Fruit fly (Drosophila melanogaster) whole organism, embryonic: Measurements from ENCODE around the gene Osi6.
A peak's percentile ranks its signal among the peaks of the same experiment; 100 is the strongest.

Source experiments
- Aef1 ChIP-seq: fragments of 200-800 bp; sonication (Bioruptor generic); IDR thresholded peaks from 3 replicates; pipeline ENCODE4 v1.3.6; 2022; ENCODE audit warnings: missing biosample characterization, missing genetic modification characterization
- Antp ChIP-seq: fragments of 200-800 bp; sonication (Bioruptor generic); optimal IDR thresholded peaks from 3 replicates; lab custom pipeline; 2016; ENCODE audit warnings: missing biosample characterization, missing genetic modification characterization
- Blimp-1 ChIP-seq: fragments of 200-800 bp; sonication (Bioruptor generic); optimal IDR thresholded peaks from 3 replicates; lab custom pipeline; 2018; ENCODE audit warnings: missing biosample characterization, missing genetic modification characterization, mild to moderate bottlenecking, moderate library complexity, missing genetic modification reagents
- CG1024 ChIP-seq: fragments of 200-800 bp; sonication (Bioruptor generic); IDR thresholded peaks from 2 replicates; pipeline ENCODE4 v1.3.6; 2022; ENCODE audit warnings: missing biosample characterization, missing genetic modification characterization
- CG10274 ChIP-seq: fragments of 200-800 bp; sonication (Bioruptor generic); optimal IDR thresholded peaks from 3 replicates; lab custom pipeline; 2017; ENCODE audit warnings: missing biosample characterization, mild to moderate bottlenecking, missing genetic modification characterization
- CG10366 ChIP-seq: fragments of 200-800 bp; sonication (Bioruptor generic); IDR thresholded peaks from 2 replicates; pipeline ENCODE4 v1.3.6; 2022; ENCODE audit warnings: missing biosample characterization, missing genetic modification characterization
- CG1233 ChIP-seq: fragments of 200-800 bp; sonication (Bioruptor generic); optimal IDR thresholded peaks from 4 replicates; lab custom pipeline; 2018; ENCODE audit warnings: missing biosample characterization, mild to moderate bottlenecking, missing genetic modification characterization
- CG14710 ChIP-seq: fragments of 200-800 bp; sonication (Bioruptor generic); optimal IDR thresholded peaks from 3 replicates; lab custom pipeline; 2019; ENCODE audit warnings: missing biosample characterization, mild to moderate bottlenecking, missing genetic modification characterization, moderate library complexity
- CG18764 ChIP-seq: fragments of 200-800 bp; sonication (Bioruptor generic); optimal IDR thresholded peaks from 3 replicates; lab custom pipeline; 2016; ENCODE audit warnings: missing biosample characterization, missing genetic modification characterization
- CG4707 ChIP-seq: fragments of 200-800 bp; sonication (Bioruptor generic); optimal IDR thresholded peaks from 2 replicates; lab custom pipeline; 2018; ENCODE audit warnings: missing biosample characterization, mild to moderate bottlenecking, missing genetic modification characterization, moderate library complexity
- CG6765 ChIP-seq: fragments of 200-800 bp; sonication (Bioruptor generic); optimal IDR thresholded peaks from 3 replicates; lab custom pipeline; 2017; ENCODE audit warnings: missing biosample characterization, mild to moderate bottlenecking, missing genetic modification characterization
- CG7372 ChIP-seq: fragments of 200-800 bp; sonication (Bioruptor generic); IDR thresholded peaks from 2 replicates; pipeline ENCODE4 v1.3.6; 2022; ENCODE audit warnings: missing biosample characterization, missing genetic modification characterization
- CG7745 ChIP-seq: fragments of 200-800 bp; sonication (Bioruptor generic); optimal IDR thresholded peaks from 2 replicates; lab custom pipeline; 2018; ENCODE audit warnings: missing biosample characterization, mild to moderate bottlenecking, missing genetic modification characterization, moderate library complexity
- CG8281 ChIP-seq: fragments of 200-800 bp; sonication (Bioruptor generic); optimal IDR thresholded peaks from 2 replicates; lab custom pipeline; 2018; ENCODE audit warnings: missing biosample characterization, mild to moderate bottlenecking, missing genetic modification characterization, moderate library complexity
- D19B ChIP-seq: fragments of 200-800 bp; sonication (Bioruptor generic); optimal IDR thresholded peaks from 2 replicates; lab custom pipeline; 2017; ENCODE audit warnings: missing biosample characterization, mild to moderate bottlenecking, missing genetic modification characterization
- Doc3 ChIP-seq: fragments of 200-800 bp; sonication (Bioruptor generic); IDR thresholded peaks from 3 replicates; pipeline ENCODE4 v1.3.6; 2022; ENCODE audit warnings: missing biosample characterization, missing genetic modification characterization; ENCODE audit not compliant: partially characterized antibody
- HmgZ ChIP-seq: fragments of 200-800 bp; sonication (Bioruptor generic); optimal IDR thresholded peaks from 2 replicates; lab custom pipeline; 2018; ENCODE audit warnings: missing biosample characterization, mild to moderate bottlenecking, missing genetic modification characterization
- Hr3 ChIP-seq: fragments of 200-800 bp; sonication (Bioruptor generic); optimal IDR thresholded peaks from 3 replicates; lab custom pipeline; 2016; ENCODE audit warnings: missing biosample characterization, missing genetic modification characterization
- Hr78 ChIP-seq, 2 experiments: fragments of 200-800 bp in 1 of 2; fragments of >200 bp in 1 of 2; sonication (Bioruptor generic) in 1 of 2; optimal IDR thresholded peaks; 2 replicates each; lab custom pipeline; 2017 to 2019; ENCODE audit warnings: missing biosample characterization in 2 of 2, missing genetic modification characterization in 2 of 2, mild to moderate bottlenecking in 1 of 2, moderate library complexity in 1 of 2
- Hsf ChIP-seq: fragments of 200-800 bp; sonication (Bioruptor generic); optimal IDR thresholded peaks from 3 replicates; lab custom pipeline; 2016; ENCODE audit warnings: missing biosample characterization, missing genetic modification characterization
- NFAT ChIP-seq: fragments of 200-800 bp; sonication (Bioruptor generic); IDR thresholded peaks from 2 replicates; pipeline ENCODE4 v1.3.6; 2022; ENCODE audit warnings: missing biosample characterization, missing genetic modification characterization
- Sry-β ChIP-seq: fragments of 200-800 bp; sonication (Bioruptor generic); optimal IDR thresholded peaks from 2 replicates; lab custom pipeline; 2018; ENCODE audit warnings: missing biosample characterization, mild to moderate bottlenecking, missing genetic modification characterization, moderate library complexity
- Taf1 ChIP-seq: fragments of 200-800 bp; sonication (Bioruptor generic); IDR thresholded peaks from 2 replicates; pipeline ENCODE4 v1.3.6; 2022; ENCODE audit warnings: missing biosample characterization, missing genetic modification characterization
- abd-A ChIP-seq: fragments of 200-800 bp; sonication (Bioruptor generic); optimal IDR thresholded peaks from 3 replicates; lab custom pipeline; 2019; ENCODE audit warnings: missing biosample characterization, mild to moderate bottlenecking, missing genetic modification characterization, moderate library complexity
- ap ChIP-seq: fragments of 200-800 bp; sonication (Bioruptor generic); IDR thresholded peaks from 2 replicates; pipeline ENCODE4 v1.3.6; 2022; ENCODE audit warnings: missing biosample characterization, missing genetic modification characterization
- cato ChIP-seq: fragments of 200-800 bp; sonication (Bioruptor generic); optimal IDR thresholded peaks from 2 replicates; lab custom pipeline; 2016; ENCODE audit warnings: missing biosample characterization, missing genetic modification characterization, borderline replicate concordance
- dati ChIP-seq: fragments of 200-800 bp; sonication (Bioruptor generic); IDR thresholded peaks from 2 replicates; pipeline ENCODE4 v1.3.6; 2022; ENCODE audit warnings: missing biosample characterization, missing genetic modification characterization
- dm ChIP-seq: fragments of 200-800 bp; sonication (Bioruptor generic); optimal IDR thresholded peaks from 3 replicates; lab custom pipeline; 2016; ENCODE audit warnings: missing biosample characterization, missing genetic modification characterization
- eyg ChIP-seq: fragments of 200-800 bp; sonication (Bioruptor generic); optimal IDR thresholded peaks from 3 replicates; lab custom pipeline; 2016; ENCODE audit warnings: missing biosample characterization, missing genetic modification characterization
- kni ChIP-seq: fragments of 200-800 bp; sonication (Bioruptor generic); optimal IDR thresholded peaks from 3 replicates; lab custom pipeline; 2017; ENCODE audit warnings: mild to moderate bottlenecking, missing biosample characterization, missing genetic modification reagents, missing genetic modification characterization
- nerfin-2 ChIP-seq: fragments of 200-800 bp; sonication (Bioruptor generic); IDR thresholded peaks from 2 replicates; pipeline ENCODE4 v1.3.6; 2022; ENCODE audit warnings: missing biosample characterization, missing genetic modification characterization; ENCODE audit not compliant: partially characterized antibody
- nom ChIP-seq: fragments of 200-800 bp; sonication (Bioruptor generic); optimal IDR thresholded peaks from 2 replicates; lab custom pipeline; 2017; ENCODE audit warnings: missing biosample characterization, missing genetic modification characterization, mild to moderate bottlenecking, moderate library complexity, missing genetic modification reagents
- org-1 ChIP-seq: fragments of 200-800 bp; sonication (Bioruptor generic); optimal IDR thresholded peaks from 2 replicates; lab custom pipeline; 2017; ENCODE audit warnings: missing biosample characterization, missing genetic modification characterization
- pros ChIP-seq: fragments of 200-800 bp; sonication (Bioruptor generic); optimal IDR thresholded peaks from 3 replicates; lab custom pipeline; 2019; ENCODE audit warnings: missing biosample characterization, mild to moderate bottlenecking, missing genetic modification characterization, moderate library complexity
- repo ChIP-seq: fragments of 200-800 bp; sonication (Bioruptor generic); optimal IDR thresholded peaks from 2 replicates; lab custom pipeline; 2016; ENCODE audit warnings: missing biosample characterization, missing genetic modification characterization
- shn ChIP-seq: fragments of 200-800 bp; sonication (Bioruptor generic); optimal IDR thresholded peaks from 3 replicates; lab custom pipeline; 2016; ENCODE audit warnings: missing biosample characterization, missing genetic modification characterization
- sqz ChIP-seq: fragments of 200-800 bp; sonication (Bioruptor generic); optimal IDR thresholded peaks from 3 replicates; lab custom pipeline; 2018; ENCODE audit warnings: missing biosample characterization, mild to moderate bottlenecking, missing genetic modification characterization
- trem ChIP-seq: fragments of 200-800 bp; optimal IDR thresholded peaks from 3 replicates; lab custom pipeline; 2019; ENCODE audit warnings: missing biosample characterization, mild to moderate bottlenecking, missing genetic modification characterization, moderate library complexity
- z ChIP-seq: fragments of 200-800 bp; sonication (Bioruptor generic); IDR thresholded peaks from 3 replicates; pipeline ENCODE4 v1.3.6; 2022; ENCODE audit warnings: missing biosample characterization, missing genetic modification characterization
- zfh1 ChIP-seq: fragments of 200-800 bp; sonication (Bioruptor generic); IDR thresholded peaks from 3 replicates; pipeline ENCODE4 v1.3.6; 2022; ENCODE audit warnings: missing biosample characterization, missing genetic modification characterization

The Osi6 gene

DNA sequence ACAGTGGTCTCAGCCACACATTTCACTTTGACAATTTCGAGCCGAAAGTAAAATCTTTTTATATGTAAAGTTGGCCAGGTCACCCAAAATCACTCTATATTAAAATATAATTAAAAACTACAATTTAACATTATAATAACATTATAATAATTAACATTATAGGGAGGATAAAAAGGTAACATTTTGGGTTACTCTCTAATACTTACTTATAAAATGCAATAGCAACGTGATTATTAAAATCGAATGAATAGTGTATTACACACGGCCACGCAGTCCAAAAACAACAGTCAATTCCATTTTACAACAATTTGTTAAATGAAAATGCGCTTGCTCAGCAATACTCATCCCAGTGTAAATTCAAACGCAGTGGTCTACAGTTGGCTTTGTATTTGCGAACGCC is 12.4 kb upstream of the Osi6 start (continued):
- TF ChIP-seq shn (GFP tag; lab: Kevin White, UChicago) (no peak), CG4707 (no peak), nom (GFP tag; lab: Kevin White, UChicago) (no peak), Sry-β (GFP tag; lab: Kevin White, UChicago) (no peak), Hr3 (GFP tag; lab: Kevin White, UChicago) (no peak), CG7372 (GFP tag; lab: Robert Waterston, UW) (no peak), CG10366 (GFP tag; lab: Robert Waterston, UW) (no peak), z (GFP tag; lab: Robert Waterston, UW) (no peak), eyg (GFP tag; lab: Kevin White, UChicago) (no peak), ap (GFP tag; lab: Robert Waterston, UW) (no peak), CG18764 (GFP tag; lab: Kevin White, UChicago) (no peak), CG6765 (no peak), CG1233 (GFP tag; lab: Kevin White, UChicago) (no peak), org-1 (GFP tag; lab: Kevin White, UChicago) (no peak), zfh1 (no peak), CG1024 (no peak), CG10274 (GFP tag; lab: Kevin White, UChicago) (no peak), dati (no peak), HmgZ (tag; lab: Kevin White, UChicago) (no peak), dm (GFP tag; lab: Kevin White, UChicago) (no peak), repo (no peak)

- TF ChIP-seq cato (GFP tag; lab: Kevin White, UChicago) (no peak), NFAT (GFP tag; lab: Robert Waterston, UW) (no peak), Antp (GFP tag; lab: Kevin White, UChicago) (no peak), Aef1 (no peak), sqz (GFP tag; lab: Kevin White, UChicago) (no peak), pros (peak; percentile 14), Doc3 (no peak), CG14710 (tag; lab: Kevin White, UChicago) (no peak), Taf1 (GFP tag; lab: Robert Waterston, UW) (no peak), trem (no peak), Blimp-1 (GFP tag; lab: Kevin White, UChicago) (peak; percentile 93), abd-A (tag; lab: Kevin White, UChicago) (peak; percentile 60), CG8281 (tag; lab: Kevin White, UChicago) (no peak), kni (GFP tag; lab: Kevin White, UChicago) (peak; percentile 34), nerfin-2 (GFP tag; lab: Robert Waterston, UW) (no peak), Hr78 (GFP tag; optimal IDR thresholded peaks at IDR 0.05; lab: Kevin White, UChicago) (peak in 1 of 2 experiments; percentile 32), CG7745 (tag; lab: Kevin White, UChicago) (peak; percentile 75), Hsf (no peak), D19B (GFP tag; lab: Kevin White, UChicago) (no peak)
Measured at dm6 chr3R:6226156-6226555, 8.4 kb upstream of the Osi6 start.
